Worm (Caenorhabditis elegans): ENCODE data around the gene slc-17.1.

Gene slc-17.1

DNA sequence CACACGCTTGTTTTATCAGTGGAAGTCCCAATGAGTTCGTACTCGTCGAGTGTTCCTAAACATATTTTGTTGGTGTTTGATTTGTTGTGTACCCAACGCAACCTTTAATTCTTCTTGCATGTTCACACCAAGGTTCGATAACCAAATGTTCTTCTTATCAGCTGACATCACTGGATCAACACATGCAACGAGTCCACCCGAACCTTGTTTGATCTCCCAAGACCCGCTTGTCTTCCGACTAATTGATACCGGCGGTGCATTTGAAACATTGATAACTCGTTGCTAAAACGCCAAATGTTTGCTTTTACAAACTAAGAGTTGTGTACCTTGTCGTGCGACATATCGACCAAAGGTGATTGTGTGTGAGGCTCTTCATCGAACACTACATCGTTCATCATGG lies 7.0 kb upstream of the slc-17.1 start:
- TF ChIP-seq K12H6.12 (tag; optimal IDR thresholded peaks at IDR 0.05) (peak; percentile 6), Y95B8A.8 (GFP tag; IDR thresholded peaks at IDR 0.05) (no peak), nhr-80 (tag; optimal IDR thresholded peaks at IDR 0.05) (peak; percentile 64), ekl-4 (GFP tag; IDR thresholded peaks at IDR 0.05) (0 out of 2 replicates have a peak, but pooled peaks have one; percentile 37), dox-1 (GFP tag; IDR thresholded peaks at IDR 0.05) (peak; percentile 25; the same call in 1 of the 2 replicates), attf-5 (GFP tag; optimal IDR thresholded peaks at IDR 0.05) (no peak), cebp-1 (GFP tag; IDR thresholded peaks at IDR 0.05) (no peak), cebp-1 (tag; optimal IDR thresholded peaks at IDR 0.05) (peak; percentile 26)

DNA sequence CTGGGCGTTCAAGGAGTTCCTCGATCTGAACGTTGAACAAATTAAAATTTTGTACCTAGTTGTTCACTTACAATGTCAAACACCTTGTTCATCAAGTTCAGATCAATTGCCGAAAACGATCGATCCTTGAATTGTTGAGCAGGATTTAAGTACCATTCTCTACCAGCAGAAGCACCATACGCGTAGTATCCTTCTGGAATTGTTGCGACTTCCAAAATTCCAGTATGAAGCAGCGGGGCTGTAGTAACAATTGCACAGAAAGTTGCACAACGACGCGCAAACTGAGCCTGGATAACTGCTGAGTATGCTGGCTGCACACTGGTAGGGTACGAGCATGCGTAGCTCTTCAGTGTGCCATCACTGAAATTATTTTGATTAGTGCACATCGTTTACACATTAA lies 3.8 kb upstream of the slc-17.1 start:
- no peak for TF ChIP-seq lin-26 (GFP tag; IDR thresholded peaks at IDR 0.05)
- no peak for TF ChIP-seq attf-3 (GFP tag; conservative IDR thresholded peaks at IDR 0.05)
- no peak for TF ChIP-seq lir-1 (GFP tag; conservative IDR thresholded peaks at IDR 0.05)
- no peak for TF ChIP-seq C17E4.6 (GFP tag; IDR thresholded peaks at IDR 0.05)
- no peak for TF ChIP-seq aptf-3 (GFP tag; IDR thresholded peaks at IDR 0.05)
- TF ChIP-seq ztf-6 (GFP tag; IDR thresholded peaks at IDR 0.05), result no peak
- no peak for TF ChIP-seq C06A6.2 (GFP tag; conservative IDR thresholded peaks at IDR 0.05)
- TF ChIP-seq ceh-100 (GFP tag; IDR thresholded peaks at IDR 0.05), result no peak
- TF ChIP-seq cebp-2 (GFP tag; IDR thresholded peaks at IDR 0.05), result no peak
- no peak for TF ChIP-seq zfh-2 (GFP tag; conservative IDR thresholded peaks at IDR 0.05)
- no peak for TF ChIP-seq ztf-25 (GFP tag; IDR thresholded peaks at IDR 0.05)
- TF ChIP-seq tbp1 (GFP tag; optimal IDR thresholded peaks at IDR 0.05), result no peak
- TF ChIP-seq lag-1 (GFP tag; IDR thresholded peaks at IDR 0.05), result no peak
- TF ChIP-seq fkh-3 (tag; optimal IDR thresholded peaks at IDR 0.05), result no peak
- no peak for TF ChIP-seq dpff-1 (tag; optimal IDR thresholded peaks at IDR 0.05)
- TF ChIP-seq F49E8.2 (tag; optimal IDR thresholded peaks at IDR 0.05; ENCODE audit: insufficient read depth), result no peak
- no peak for TF ChIP-seq F33H1.4 (GFP tag; IDR thresholded peaks at IDR 0.05)
- no peak for TF ChIP-seq hsf-1 (GFP tag; IDR thresholded peaks at IDR 0.05)
- TF ChIP-seq madf-8 (GFP tag; conservative IDR thresholded peaks at IDR 0.05), result no peak

DNA sequence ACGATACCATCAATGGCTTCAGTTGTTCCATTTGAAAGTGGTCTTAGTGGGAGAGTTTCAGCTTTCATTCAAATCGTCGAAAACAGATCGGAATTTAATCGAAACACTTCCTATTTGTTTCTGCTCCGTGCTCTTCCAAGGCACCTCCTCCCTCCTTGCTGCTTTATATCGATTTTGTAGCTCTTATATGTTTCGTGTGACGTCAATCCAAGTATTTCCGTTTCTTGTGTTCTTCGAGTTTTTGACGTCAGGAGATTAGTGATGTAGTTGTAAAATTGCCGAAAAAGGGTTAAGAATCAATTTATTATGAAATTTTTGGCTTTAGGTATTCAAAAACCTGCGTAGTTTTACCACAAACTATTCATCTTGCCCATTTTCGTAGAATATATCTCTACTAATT lies 1.9 kb upstream of the slc-17.1 start, which contains the start of gene ZK54.3:
Gene ZK54.3, minus strand, starts transcription at position 391 of the 400 bp plus-strand sequence.
- TF ChIP-seq F55B11.4 (tag; optimal IDR thresholded peaks at IDR 0.05; ENCODE audit: borderline replicate concordance, insufficient read depth) (no peak), lsl-1 (GFP tag; optimal IDR thresholded peaks at IDR 0.05) (no peak), cebp-1 (GFP tag; IDR thresholded peaks at IDR 0.05) (no peak), cebp-1 (tag; optimal IDR thresholded peaks at IDR 0.05) (peak; percentile 38), sdz-38 (tag; optimal IDR thresholded peaks at IDR 0.05) (no peak), lin-40 (tag; optimal IDR thresholded peaks at IDR 0.05) (peak; percentile 32), egrh-3 (GFP tag; IDR thresholded peaks at IDR 0.05) (no peak), nfya-2 (GFP tag; IDR thresholded peaks at IDR 0.05) (no peak), C17E4.6 (GFP tag; IDR thresholded peaks at IDR 0.05) (no peak), ztf-6 (GFP tag; IDR thresholded peaks at IDR 0.05) (no peak)

DNA sequence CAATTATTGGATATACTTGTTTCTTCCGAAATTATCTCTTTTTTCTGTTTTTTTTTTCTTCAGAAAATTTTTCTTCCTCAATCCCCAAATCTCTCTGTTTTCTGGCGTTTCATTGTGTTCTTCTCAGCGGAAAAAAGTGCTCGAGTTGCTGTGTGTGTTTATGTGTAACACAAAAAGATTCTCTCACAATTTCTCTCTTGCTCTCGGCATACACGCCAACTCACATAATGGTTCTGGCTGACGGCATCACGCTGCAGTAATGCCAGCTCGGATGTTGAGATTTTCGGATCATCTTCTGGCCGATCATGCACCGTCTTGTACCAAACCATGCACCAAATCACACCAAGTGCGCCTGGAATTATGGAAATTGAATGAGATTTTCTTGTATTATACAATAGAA lies 2.7 kb downstream of the slc-17.1 start:
- TF ChIP-seq ceh-40 (GFP tag; IDR thresholded peaks at IDR 0.05), result no peak
- no peak for TF ChIP-seq egrh-3 (GFP tag; IDR thresholded peaks at IDR 0.05)
- no peak for TF ChIP-seq sptf-2 (GFP tag; optimal IDR thresholded peaks at IDR 0.05)
- TF ChIP-seq ceh-100 (GFP tag; IDR thresholded peaks at IDR 0.05), result no peak
- TF ChIP-seq lin-35 (GFP tag; optimal IDR thresholded peaks at IDR 0.05), result no peak
- no peak for TF ChIP-seq F57A8.1 (GFP tag; optimal IDR thresholded peaks at IDR 0.05)
- TF ChIP-seq let-526 (GFP tag; IDR thresholded peaks at IDR 0.05), result no peak
- no peak for TF ChIP-seq tbx-9 (tag; optimal IDR thresholded peaks at IDR 0.05; ENCODE audit: borderline replicate concordance)

All from whole organism, young adult.